Worm (Caenorhabditis elegans) whole organism, late embryonic: Measurements from ENCODE around the gene Y60A9.1.

Experiments used
- ceh-2 ChIP-seq: sonication (generic microtip); optimal IDR thresholded peaks from 2 replicates; lab custom pipeline; 2016; ENCODE audit warnings: missing genotype, missing genetic modification characterization, missing compliant biosample characterization
- dve-1 ChIP-seq: sonication (generic microtip); optimal IDR thresholded peaks from 2 replicates; lab custom pipeline; 2017; ENCODE audit warnings: antibody characterized with exemption, mild to moderate bottlenecking, missing genetic modification characterization, missing compliant biosample characterization
- nhr-11 ChIP-seq: fragments of 150-350 bp; optimal IDR thresholded peaks from 2 replicates; lab custom pipeline; 2014; ENCODE audit warnings: missing biosample characterization, missing genetic modification characterization
- rnt-1 ChIP-seq: sonication (generic microtip); optimal IDR thresholded peaks from 2 replicates; lab custom pipeline; 2016; ENCODE audit warnings: missing genetic modification characterization, missing compliant biosample characterization

DNA sequence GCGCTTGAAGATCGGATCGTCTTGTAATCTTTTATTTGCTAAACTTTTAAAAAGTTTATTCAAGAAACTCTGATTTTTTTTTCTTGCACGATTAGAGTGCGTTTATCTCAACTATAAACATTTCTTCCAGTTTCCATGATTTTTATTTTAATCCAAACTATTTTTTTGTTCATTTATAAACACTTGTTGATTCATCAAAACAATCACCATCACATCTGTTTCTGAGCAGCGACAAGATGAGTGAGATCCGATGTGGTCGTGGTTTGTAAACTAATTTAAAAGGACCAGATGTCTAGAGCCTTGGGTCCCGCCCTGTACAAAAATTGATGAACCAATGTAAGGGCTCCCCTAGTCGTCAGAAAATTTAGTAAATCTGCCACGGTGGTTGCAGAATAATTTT, 6.1 kb upstream of the Y60A9.1 start:
- no peak for TF ChIP-seq nhr-11
- TF ChIP-seq rnt-1 (tag; lab: Kevin White, UChicago), result no peak
- TF ChIP-seq ceh-2 (tag; lab: Kevin White, UChicago), result no peak
- no peak for TF ChIP-seq dve-1 (tag; lab: Kevin White, UChicago)
